Worm (Caenorhabditis elegans) whole organism, young adult: ENCODE measurements around the gene C48B4.12.

Source experiments
- B0035.1 ChIP-seq: sonication (generic microtip); optimal IDR thresholded peaks from 2 replicates; lab custom pipeline; 2016; ENCODE audit warnings: missing genetic modification characterization, mild to moderate bottlenecking, missing compliant biosample characterization, missing genotype, missing genetic modification reagents
- B0336.3 ChIP-seq: fragments of 200-800 bp; sonication (Bioruptor generic); IDR thresholded peaks from 2 replicates; pipeline ENCODE4 v1.3.6; 2022; ENCODE audit warnings: missing genetic modification characterization, missing compliant biosample characterization
- F37B4.10 ChIP-seq: fragments of 200-800 bp; sonication (Bioruptor generic); IDR thresholded peaks from 2 replicates; pipeline ENCODE4 v1.3.6; 2022; ENCODE audit warnings: missing genetic modification characterization, missing compliant biosample characterization
- K11D2.4 ChIP-seq: fragments of 200-800 bp; sonication (Bioruptor generic); IDR thresholded peaks from 2 replicates; pipeline ENCODE4 v1.3.6; 2022; ENCODE audit warnings: missing genetic modification reagents, missing genetic modification characterization, missing compliant biosample characterization
- Y56A3A.18 ChIP-seq: fragments of 200-800 bp; sonication (Bioruptor generic); IDR thresholded peaks from 2 replicates; pipeline ENCODE4 v1.3.6; 2022; ENCODE audit warnings: missing genetic modification reagents, missing genetic modification characterization, missing compliant biosample characterization
- Y79H2A.3 ChIP-seq: fragments of 200-800 bp; sonication (Bioruptor generic); conservative IDR thresholded peaks from 2 replicates; pipeline ENCODE4 v1.3.6; 2022; ENCODE audit warnings: missing genetic modification reagents, missing genetic modification characterization, missing compliant biosample characterization
- akir-1 ChIP-seq: fragments of 200-800 bp; sonication (Bioruptor generic); optimal IDR thresholded peaks from 2 replicates; lab custom pipeline; 2018; ENCODE audit warnings: mild to moderate bottlenecking, missing genetic modification characterization, moderate library complexity, missing compliant biosample characterization
- athp-1 ChIP-seq: sonication (generic microtip); optimal IDR thresholded peaks from 2 replicates; lab custom pipeline; 2017; ENCODE audit warnings: mild to moderate bottlenecking, missing genetic modification characterization, missing compliant biosample characterization
- bed-2 ChIP-seq: fragments of 200-800 bp; sonication (Bioruptor generic); IDR thresholded peaks from 2 replicates; pipeline ENCODE4 v1.3.6; 2022; ENCODE audit warnings: missing genetic modification reagents, missing genetic modification characterization, missing compliant biosample characterization
- cebp-1 ChIP-seq, 2 experiments: fragments of 200-800 bp in 1 of 2; sonication (Bioruptor generic) in 1 of 2; sonication (generic microtip) in 1 of 2; IDR thresholded peaks in 1 of 2; optimal IDR thresholded peaks in 1 of 2; 2 replicates each; pipeline versions ENCODE4 v1.3.6 to Lab custom; 2017 to 2022; ENCODE audit warnings: missing compliant biosample characterization in 2 of 2, missing genetic modification characterization in 2 of 2, mild to moderate bottlenecking in 1 of 2, missing genetic modification reagents in 1 of 2, moderate library complexity in 1 of 2
- ceh-27 ChIP-seq: fragments of 200-800 bp; sonication (Bioruptor generic); optimal IDR thresholded peaks from 2 replicates; lab custom pipeline; 2018; ENCODE audit warnings: mild to moderate bottlenecking, missing genetic modification characterization, moderate library complexity, missing compliant biosample characterization
- die-1 ChIP-seq: sonication (generic microtip); optimal IDR thresholded peaks from 2 replicates; lab custom pipeline; 2016; ENCODE audit warnings: missing genotype, mild to moderate bottlenecking, missing genetic modification characterization, missing compliant biosample characterization
- efl-1 ChIP-seq: fragments of 150-350 bp; optimal IDR thresholded peaks from 2 replicates; lab custom pipeline; 2014; ENCODE audit warnings: missing biosample characterization, missing genetic modification reagents, missing genetic modification characterization
- ets-4 ChIP-seq: fragments of 200-800 bp; sonication (Bioruptor generic); optimal IDR thresholded peaks from 2 replicates; lab custom pipeline; 2018; ENCODE audit warnings: mild to moderate bottlenecking, missing genetic modification characterization, missing compliant biosample characterization
- gei-17 ChIP-seq: fragments of 200-800 bp; sonication (Bioruptor generic); optimal IDR thresholded peaks from 2 replicates; lab custom pipeline; 2018; ENCODE audit warnings: mild to moderate bottlenecking, missing genetic modification characterization, missing compliant biosample characterization
- hlh-26 ChIP-seq: fragments of 200-800 bp; sonication (Bioruptor generic); conservative IDR thresholded peaks from 2 replicates; pipeline ENCODE4 v1.3.6; 2022; ENCODE audit warnings: missing genetic modification reagents, missing genetic modification characterization, missing compliant biosample characterization
- hmg-20 ChIP-seq: fragments of 200-800 bp; sonication (Bioruptor generic); IDR thresholded peaks from 2 replicates; pipeline ENCODE4 v1.3.6; 2022; ENCODE audit warnings: missing genetic modification reagents, missing genetic modification characterization, missing compliant biosample characterization
- lag-1 ChIP-seq: fragments of 200-800 bp; sonication (Bioruptor generic); IDR thresholded peaks from 2 replicates; pipeline ENCODE4 v1.3.6; 2022; ENCODE audit warnings: missing genetic modification reagents, missing genetic modification characterization, missing compliant biosample characterization
- lin-35 ChIP-seq, 3 experiments: fragments of 150-350 bp in 2 of 3; sonication (generic microtip) in 1 of 3; optimal IDR thresholded peaks; 2 replicates each; lab custom pipeline; 2014 to 2018; ENCODE audit warnings: missing biosample characterization in 3 of 3, missing genetic modification characterization in 3 of 3, missing genetic modification reagents in 3 of 3
- madf-10 ChIP-seq: sonication (generic microtip); optimal IDR thresholded peaks from 2 replicates; lab custom pipeline; 2016; ENCODE audit warnings: mild to moderate bottlenecking, missing genetic modification characterization, missing compliant biosample characterization
- mes-4 ChIP-seq: sonication (generic microtip); optimal IDR thresholded peaks from 2 replicates; lab custom pipeline; 2016; ENCODE audit warnings: missing genotype, missing genetic modification characterization, missing compliant biosample characterization
- nfya-1 ChIP-seq: sonication (generic microtip); optimal IDR thresholded peaks from 2 replicates; lab custom pipeline; 2017; ENCODE audit warnings: antibody characterized with exemption, missing compliant biosample characterization, missing genetic modification characterization, borderline replicate concordance; ENCODE audit not compliant: insufficient read depth
- nhr-27 ChIP-seq: fragments of 200-800 bp; sonication (Bioruptor generic); optimal IDR thresholded peaks from 2 replicates; lab custom pipeline; 2018; ENCODE audit warnings: mild to moderate bottlenecking, missing genetic modification characterization, moderate library complexity, missing compliant biosample characterization
- nhr-80 ChIP-seq: sonication (generic microtip); optimal IDR thresholded peaks from 2 replicates; lab custom pipeline; 2016; ENCODE audit warnings: missing genetic modification characterization, missing compliant biosample characterization
- nhr-90 ChIP-seq: sonication (generic microtip); optimal IDR thresholded peaks from 2 replicates; lab custom pipeline; 2016; ENCODE audit warnings: missing genotype, mild to moderate bottlenecking, missing genetic modification characterization, missing compliant biosample characterization
- sea-2 ChIP-seq: fragments of 200-800 bp; sonication (Bioruptor generic); IDR thresholded peaks from 2 replicates; pipeline ENCODE4 v1.3.6; 2022; ENCODE audit warnings: missing genetic modification characterization, missing compliant biosample characterization
- snpc-3.4 ChIP-seq: sonication (generic microtip); optimal IDR thresholded peaks from 2 replicates; lab custom pipeline; 2017; ENCODE audit warnings: missing genetic modification characterization, mild to moderate bottlenecking, missing compliant biosample characterization, antibody characterized with exemption, moderate library complexity, missing genotype, missing genetic modification reagents
- unc-62 ChIP-seq: fragments of 150-350 bp; optimal IDR thresholded peaks from 2 replicates; lab custom pipeline; 2014; ENCODE audit warnings: missing biosample characterization, missing genetic modification reagents, missing genetic modification characterization
- ztf-25 ChIP-seq: fragments of 200-800 bp; sonication (Bioruptor generic); IDR thresholded peaks from 2 replicates; pipeline ENCODE4 v1.3.6; 2022; ENCODE audit warnings: missing genetic modification reagents, missing genetic modification characterization, missing compliant biosample characterization
- ztf-3 ChIP-seq: fragments of 200-800 bp; sonication (Bioruptor generic); optimal IDR thresholded peaks from 2 replicates; lab custom pipeline; 2018; ENCODE audit warnings: mild to moderate bottlenecking, missing genetic modification characterization, missing compliant biosample characterization
- ztf-6 ChIP-seq: fragments of 200-800 bp; sonication (Bioruptor generic); IDR thresholded peaks from 2 replicates; pipeline ENCODE4 v1.3.6; 2022; ENCODE audit warnings: missing genetic modification reagents, missing genetic modification characterization, missing compliant biosample characterization

C48B4.12 gene

ce11 chrIII:9590212-9590611 lies 6.9 kb upstream of the C48B4.12 start:
- no peak for TF ChIP-seq K11D2.4
- no peak for TF ChIP-seq nhr-90 (tag; lab: Kevin White, UChicago)
- no peak for TF ChIP-seq lin-35 (GFP tag; optimal IDR thresholded peaks at IDR 0.05; lab: Kevin White, UChicago)
- no peak for TF ChIP-seq F37B4.10 (GFP tag; lab: Robert Waterston, UW)
- TF ChIP-seq bed-2 (GFP tag; lab: Robert Waterston, UW): no peak
- no peak for TF ChIP-seq lag-1 (GFP tag; lab: Robert Waterston, UW)
- no peak for TF ChIP-seq madf-10
- no peak for TF ChIP-seq nfya-1 (tag; lab: Kevin White, UChicago)
- no peak for TF ChIP-seq snpc-3.4 (tag; lab: Kevin White, UChicago)
- peak; percentile 24 for TF ChIP-seq ets-4 (GFP tag; lab: Kevin White, UChicago)
- TF ChIP-seq nhr-80: peak; percentile 80
- no peak for TF ChIP-seq ztf-6 (GFP tag; lab: Robert Waterston, UW)
- TF ChIP-seq cebp-1 (GFP tag; IDR thresholded peaks at IDR 0.05; lab: Robert Waterston, UW): no peak
- peak; percentile 54 for TF ChIP-seq cebp-1 (tag; optimal IDR thresholded peaks at IDR 0.05; lab: Kevin White, UChicago)
- no peak for TF ChIP-seq gei-17
- no peak for TF ChIP-seq ztf-3 (GFP tag; lab: Kevin White, UChicago)
- TF ChIP-seq akir-1 (GFP tag; lab: Kevin White, UChicago): no peak
- no peak for TF ChIP-seq hlh-26
- no peak for TF ChIP-seq B0336.3 (GFP tag; lab: Robert Waterston, UW)
- no peak for TF ChIP-seq ceh-27

- TF ChIP-seq Y79H2A.3 (GFP tag; lab: Robert Waterston, UW) (no peak), nhr-80 (peak; percentile 78)
Measured at ce11 chrIII:9592118-9592517, 5.0 kb upstream of the C48B4.12 start, which contains the start of gene acox-1.5. acox-1.5 (minus strand) TSS chrIII:9592192.

DNA sequence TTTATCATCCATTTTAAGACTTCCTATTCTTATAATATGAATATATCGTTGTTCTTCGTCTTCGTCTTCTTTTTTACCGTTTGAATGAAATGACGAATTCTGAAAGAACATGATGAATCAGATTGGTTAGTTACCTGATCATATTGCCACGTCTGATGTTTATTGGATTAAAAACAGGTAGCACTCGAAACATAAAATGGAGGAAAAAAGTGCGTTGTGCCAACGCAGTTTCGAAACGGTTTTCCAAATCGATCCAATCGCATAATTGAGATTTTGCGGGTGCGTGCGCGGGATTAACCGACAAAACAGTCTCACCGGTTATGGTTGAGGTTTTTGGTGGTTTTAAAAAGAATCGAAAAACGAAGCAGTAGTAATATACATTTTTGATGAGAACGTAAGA lies 1.6 kb upstream of the C48B4.12 start, which contains the start of gene rom-2:
Gene rom-2 (minus strand): TSS at position 101 of the 400 bp plus-strand sequence.
- no peak for TF ChIP-seq nfya-1 (tag; lab: Kevin White, UChicago)
- TF ChIP-seq ztf-3 (GFP tag; lab: Kevin White, UChicago): no peak
- TF ChIP-seq, all 124 proteins: peak for 0

ce11 chrIII:9598168-9598567 lies 1.0 kb downstream of the C48B4.12 start, which contains the start of gene F58A4.1:
F58A4.1 (plus strand) TSS chrIII:9598468.
- no peak for TF ChIP-seq unc-62
- TF ChIP-seq mes-4 (tag; lab: Kevin White, UChicago): no peak
- TF ChIP-seq ztf-25 (GFP tag; lab: Robert Waterston, UW): no peak
- no peak for TF ChIP-seq Y56A3A.18
- TF ChIP-seq hmg-20 (GFP tag; lab: Robert Waterston, UW): no peak
- TF ChIP-seq sea-2 (GFP tag; lab: Robert Waterston, UW): no peak
- TF ChIP-seq die-1 (tag; lab: Kevin White, UChicago): no peak
- TF ChIP-seq athp-1: no peak
- no peak for TF ChIP-seq nhr-27 (tag; lab: Kevin White, UChicago)
- no peak for TF ChIP-seq B0035.1 (tag; lab: Kevin White, UChicago)
- TF ChIP-seq nfya-1 (tag; lab: Kevin White, UChicago): no peak

DNA sequence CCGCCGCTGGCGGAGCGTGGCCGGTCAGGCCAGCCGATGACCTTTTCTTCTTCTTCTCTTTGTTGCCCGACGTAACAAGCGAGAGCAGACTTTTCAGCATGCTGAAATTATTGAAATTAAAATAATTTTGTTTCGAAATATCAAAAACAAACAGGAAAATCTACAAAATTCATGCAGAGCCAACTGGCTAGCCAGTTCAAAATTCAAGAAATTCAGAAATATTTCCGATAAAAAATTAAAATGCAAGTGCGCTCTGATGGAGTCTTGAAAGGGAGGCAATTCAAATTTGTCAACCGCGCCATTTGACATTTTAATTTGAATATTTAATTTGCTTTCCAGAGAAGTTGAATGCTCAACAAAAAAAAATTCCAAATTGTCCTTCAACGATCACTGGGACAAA lies 3.5 kb downstream of the C48B4.12 start, which contains the start of gene F58A4.2:
Gene F58A4.2 (minus strand): TSS at position 101 of the 400 bp plus-strand sequence.
- no peak for TF ChIP-seq nhr-90 (tag; lab: Kevin White, UChicago)
- TF ChIP-seq efl-1 (GFP tag; lab: Kevin White, UChicago): peak; percentile 26
